Worm (Caenorhabditis elegans) whole organism, L1 larva: ENCODE data around the gene srh-300.

ENCODE experiments used
- blmp-1 ChIP-seq: fragments of 150-350 bp; optimal IDR thresholded peaks from 2 replicates; lab custom pipeline; 2014; ENCODE audit warnings: missing biosample characterization, missing genetic modification characterization
- lin-13 ChIP-seq: fragments of 150-350 bp; optimal IDR thresholded peaks from 2 replicates; lab custom pipeline; 2014; ENCODE audit warnings: missing biosample characterization, missing genetic modification reagents, missing genetic modification characterization
- nhr-12 ChIP-seq: sonication (generic microtip); optimal IDR thresholded peaks from 2 replicates; lab custom pipeline; 2017; ENCODE audit warnings: missing biosample characterization, missing genetic modification characterization

DNA sequence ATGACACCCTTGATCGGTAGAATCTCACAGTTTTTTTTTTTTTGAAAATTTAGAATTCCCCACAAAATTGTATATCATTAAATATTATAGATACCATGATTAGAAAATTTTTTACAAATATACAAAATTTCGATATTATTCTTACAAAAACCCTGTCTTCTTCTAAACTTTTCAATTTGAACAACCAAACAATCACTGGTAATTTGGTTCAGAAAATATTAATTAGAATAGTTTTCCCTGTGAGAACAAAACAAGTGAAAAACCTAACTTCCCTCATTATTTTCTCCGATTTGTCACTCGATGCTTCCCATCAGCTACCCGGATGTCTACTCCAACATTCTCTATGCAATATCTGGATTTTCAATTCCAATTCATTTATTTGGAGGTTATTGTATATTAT, 11.9 kb upstream of the srh-300 start, which contains the start of gene srh-296:
- no peak for TF ChIP-seq blmp-1 (tag; lab: Kevin White, UChicago)
- no peak for TF ChIP-seq lin-13 (GFP tag; lab: Kevin White, UChicago)
- TF ChIP-seq nhr-12 (tag; lab: Kevin White, UChicago): no peak
